Comparison of ENCODE assay signal across 3 fruit fly cellular contexts in the genomic region with DNA sequence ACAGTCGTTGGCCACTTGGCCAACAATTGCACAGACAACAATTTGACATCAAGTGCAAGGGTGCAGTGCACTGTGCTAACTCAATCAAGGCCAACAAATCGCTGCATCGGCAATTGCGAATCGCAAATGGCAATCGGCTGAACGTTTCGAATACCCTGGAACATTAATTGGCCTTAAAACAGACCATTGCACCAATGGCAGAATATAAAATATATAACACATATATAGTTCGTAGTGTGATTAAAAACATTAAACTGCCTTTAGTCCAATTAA.
TF ChIP-seq lines count a peak whose summit lies in the region.

No protein-coding gene starts in this region.

- TF ChIP-seq CTCF in whole organism, embryonic (GFP tag; optimal IDR thresholded peaks at IDR 0.05; lab: Kevin White, UChicago), result no peak

TF ChIP-seq in whole organism, adult, 20 proteins besides CTCF, POLR2A, EP300 and RAD21:
- peak; percentile 78 for TF ChIP-seq tj (GFP tag; optimal IDR thresholded peaks at IDR 0.05; lab: Kevin White, UChicago)
- no peak for TF ChIP-seq CG14711 (tag; optimal IDR thresholded peaks at IDR 0.05; lab: Kevin White, UChicago)

TF ChIP-seq in whole organism, embryonic, 481 proteins besides CTCF, POLR2A, EP300 and RAD21:
- TF ChIP-seq disco-r (GFP tag; optimal IDR thresholded peaks at IDR 0.05; lab: Kevin White, UChicago), result no peak
- peak; percentile 5 for TF ChIP-seq Hr39 (optimal IDR thresholded peaks at IDR 0.05; lab: Kevin White, UChicago)

TF ChIP-seq in whole organism, pupa, 21 proteins besides CTCF, POLR2A, EP300 and RAD21:
- TF ChIP-seq CG9948 (tag; optimal IDR thresholded peaks at IDR 0.05; lab: Kevin White, UChicago), result no peak
- TF ChIP-seq Pif1B (GFP tag; optimal IDR thresholded peaks at IDR 0.05; lab: Kevin White, UChicago), result no peak
- TF ChIP-seq EcR (GFP tag; optimal IDR thresholded peaks at IDR 0.05; lab: Kevin White, UChicago), result peak; percentile 70
